Fruit fly (Drosophila melanogaster): ENCODE measurements around the gene CG13004.

dm6 chrX:16778138-16778672 is 57.1 kb downstream of the CG13004 start:
- TF ChIP-seq CTCF (optimal IDR thresholded peaks at IDR 0.05), result no peak
- TF ChIP-seq CG8478 (optimal IDR thresholded peaks at IDR 0.05), result no peak
